Worm (Caenorhabditis elegans) whole organism, L1 larva: Measurements from ENCODE around the gene nspb-7.

Experiments used
- C16A3.4 ChIP-seq: fragments of 150-350 bp; optimal IDR thresholded peaks from 2 replicates; lab custom pipeline; 2014; ENCODE audit warnings: missing biosample characterization, missing genetic modification characterization
- F16B12.6 ChIP-seq: fragments of 150-350 bp; optimal IDR thresholded peaks from 2 replicates; lab custom pipeline; 2014; ENCODE audit warnings: missing biosample characterization, missing genetic modification characterization
- Y116A8C.19 ChIP-seq: sonication (generic microtip); optimal IDR thresholded peaks from 2 replicates; lab custom pipeline; 2016; ENCODE audit warnings: missing compliant biosample characterization, missing genetic modification characterization, borderline replicate concordance
- blmp-1 ChIP-seq: fragments of 150-350 bp; optimal IDR thresholded peaks from 2 replicates; lab custom pipeline; 2014; ENCODE audit warnings: missing biosample characterization, missing genetic modification characterization
- ceh-63 ChIP-seq: fragments of 200-800 bp; sonication (Bioruptor generic); optimal IDR thresholded peaks from 2 replicates; lab custom pipeline; 2018; ENCODE audit warnings: mild to moderate bottlenecking, missing genetic modification characterization, missing compliant biosample characterization
- ceh-82 ChIP-seq, 3 experiments: fragments of 150-350 bp in 1 of 3; sonication (generic microtip) in 2 of 3; optimal IDR thresholded peaks; 2 replicates each; lab custom pipeline; 2014 to 2017; ENCODE audit warnings: missing biosample characterization in 3 of 3, missing genetic modification characterization in 3 of 3
- ceh-88 ChIP-seq: fragments of 200-800 bp; sonication (Bioruptor generic); IDR thresholded peaks from 2 replicates; pipeline ENCODE4 v1.3.6; 2022; ENCODE audit warnings: missing genetic modification characterization, missing compliant biosample characterization
- efl-1 ChIP-seq, 4 experiments: fragments of 150-350 bp; optimal IDR thresholded peaks in 3 of 4; peaks in 1 of 4; 1 replicate in 1 of 4; 2 replicates in 3 of 4; lab custom pipeline; 2014; ENCODE audit warnings: missing biosample characterization in 2 of 4, missing genetic modification characterization in 2 of 4, missing genetic modification reagents in 2 of 4
- efl-3 ChIP-seq: fragments of 200-800 bp; sonication (Bioruptor generic); optimal IDR thresholded peaks from 2 replicates; lab custom pipeline; 2018; ENCODE audit warnings: mild to moderate bottlenecking, missing genetic modification characterization, missing compliant biosample characterization
- elt-2 ChIP-seq: sonication (generic microtip); optimal IDR thresholded peaks from 2 replicates; lab custom pipeline; 2016; ENCODE audit warnings: missing genetic modification characterization, mild to moderate bottlenecking, inconsistent platforms, missing compliant biosample characterization, missing genetic modification reagents
- elt-3 ChIP-seq, 6 experiments: fragments of 150-350 bp in 1 of 6; sonication (generic microtip); optimal IDR thresholded peaks; 2 replicates each; lab custom pipeline; 2017 to 2018; ENCODE audit warnings: missing biosample characterization in 6 of 6, missing genetic modification characterization in 6 of 6, inconsistent platforms in 1 of 6
- fkh-4 ChIP-seq: sonication (generic microtip); optimal IDR thresholded peaks from 2 replicates; lab custom pipeline; 2016; ENCODE audit warnings: missing compliant biosample characterization, missing genetic modification characterization, borderline replicate concordance
- fkh-8 ChIP-seq: sonication (generic microtip); optimal IDR thresholded peaks from 2 replicates; lab custom pipeline; 2016; ENCODE audit warnings: mild to moderate bottlenecking, missing genetic modification characterization, missing compliant biosample characterization
- fos-1 ChIP-seq: fragments of 150-350 bp; optimal IDR thresholded peaks from 2 replicates; lab custom pipeline; 2014; ENCODE audit warnings: missing biosample characterization, missing genetic modification characterization
- grh-1 ChIP-seq: fragments of 200-800 bp; sonication (Bioruptor generic); IDR thresholded peaks from 2 replicates; pipeline ENCODE4 v1.3.6; 2022; ENCODE audit warnings: missing genetic modification reagents, missing genetic modification characterization, missing compliant biosample characterization
- hpl-2 ChIP-seq: fragments of 150-350 bp; optimal IDR thresholded peaks from 2 replicates; lab custom pipeline; 2014; ENCODE audit warnings: missing biosample characterization, missing genetic modification reagents, missing genetic modification characterization
- isw-1 ChIP-seq: fragments of 200-800 bp; sonication (Bioruptor generic); IDR thresholded peaks from 2 replicates; pipeline ENCODE4 v1.3.6; 2022; ENCODE audit warnings: missing genetic modification characterization, missing compliant biosample characterization
- jun-1 ChIP-seq: fragments of 150-350 bp; optimal IDR thresholded peaks from 2 replicates; lab custom pipeline; 2014; ENCODE audit warnings: missing biosample characterization, missing genetic modification reagents, missing genetic modification characterization
- lin-15B ChIP-seq: fragments of 150-350 bp; sonication (generic microtip); optimal IDR thresholded peaks from 3 replicates; lab custom pipeline; 2014; ENCODE audit warnings: missing biosample characterization, missing genetic modification characterization
- lin-35 ChIP-seq, 2 experiments: fragments of 150-350 bp; optimal IDR thresholded peaks; 2 replicates each; lab custom pipeline; 2014; ENCODE audit warnings: missing biosample characterization in 2 of 2, missing genetic modification characterization in 2 of 2, missing genetic modification reagents in 2 of 2
- lin-39 ChIP-seq: fragments of 150-350 bp; optimal IDR thresholded peaks from 2 replicates; lab custom pipeline; 2014; ENCODE audit warnings: missing biosample characterization, missing genetic modification reagents, missing genetic modification characterization
- mab-9 ChIP-seq: fragments of 200-800 bp; sonication (Bioruptor generic); IDR thresholded peaks from 2 replicates; pipeline ENCODE4 v1.3.6; 2022; ENCODE audit warnings: missing genetic modification reagents, missing genetic modification characterization, missing compliant biosample characterization
- nhr-20 ChIP-seq: sonication (generic microtip); optimal IDR thresholded peaks from 2 replicates; lab custom pipeline; 2016; ENCODE audit warnings: mild to moderate bottlenecking, missing genetic modification characterization, missing compliant biosample characterization
- nhr-237 ChIP-seq: fragments of 150-350 bp; optimal IDR thresholded peaks from 2 replicates; lab custom pipeline; 2014; ENCODE audit warnings: missing biosample characterization, missing genetic modification characterization
- nhr-71 ChIP-seq: sonication (generic microtip); optimal IDR thresholded peaks from 2 replicates; lab custom pipeline; 2016; ENCODE audit warnings: mild to moderate bottlenecking, missing genetic modification characterization, moderate library complexity, missing compliant biosample characterization
- nhr-77 ChIP-seq: fragments of 150-350 bp; optimal IDR thresholded peaks from 2 replicates; lab custom pipeline; 2014; ENCODE audit warnings: missing biosample characterization, missing genetic modification characterization
- nhr-85 ChIP-seq: sonication (generic microtip); peaks from one replicate; lab custom pipeline; 2016; ENCODE audit warnings: missing genetic modification characterization, inconsistent platforms, missing compliant biosample characterization
- nhr-90 ChIP-seq: sonication (generic microtip); optimal IDR thresholded peaks from 2 replicates; lab custom pipeline; 2016; ENCODE audit warnings: mild to moderate bottlenecking, missing genetic modification characterization, missing compliant biosample characterization; ENCODE audit not compliant: poor library complexity
- pag-3 ChIP-seq: sonication (generic microtip); optimal IDR thresholded peaks from 2 replicates; lab custom pipeline; 2017; ENCODE audit warnings: missing genetic modification characterization, mild to moderate bottlenecking, missing compliant biosample characterization, antibody characterized with exemption, borderline replicate concordance; ENCODE audit not compliant: insufficient read depth
- pax-3 ChIP-seq: fragments of 200-800 bp; sonication (Bioruptor generic); optimal IDR thresholded peaks from 2 replicates; lab custom pipeline; 2018; ENCODE audit warnings: mild to moderate bottlenecking, missing genetic modification characterization, moderate library complexity, missing compliant biosample characterization
- pqm-1 ChIP-seq: sonication (generic microtip); optimal IDR thresholded peaks from 3 replicates; lab custom pipeline; 2017; ENCODE audit warnings: missing biosample characterization, missing genetic modification characterization
- rnt-1 ChIP-seq: sonication (generic microtip); optimal IDR thresholded peaks from 2 replicates; lab custom pipeline; 2016; ENCODE audit warnings: mild to moderate bottlenecking, missing genetic modification characterization, moderate library complexity, missing compliant biosample characterization
- snu-23 ChIP-seq: sonication (generic microtip); optimal IDR thresholded peaks from 2 replicates; lab custom pipeline; 2016; ENCODE audit warnings: missing genetic modification characterization, missing compliant biosample characterization
- tbx-2 ChIP-seq: sonication (generic microtip); optimal IDR thresholded peaks from 2 replicates; lab custom pipeline; 2016; ENCODE audit warnings: missing genetic modification characterization, missing compliant biosample characterization
- unc-86 ChIP-seq: sonication (generic microtip); optimal IDR thresholded peaks from 2 replicates; lab custom pipeline; 2016; ENCODE audit warnings: missing genetic modification characterization, missing compliant biosample characterization
- xbp-1 ChIP-seq: sonication (generic microtip); optimal IDR thresholded peaks from 2 replicates; lab custom pipeline; 2016; ENCODE audit warnings: missing genetic modification characterization, missing compliant biosample characterization
- zip-4 ChIP-seq: fragments of 200-800 bp; sonication (Bioruptor generic); optimal IDR thresholded peaks from 2 replicates; lab custom pipeline; 2018; ENCODE audit warnings: mild to moderate bottlenecking, missing genetic modification characterization, moderate library complexity, missing compliant biosample characterization
- ztf-11 ChIP-seq, 2 experiments: sonication (generic microtip); optimal IDR thresholded peaks; 2 replicates each; lab custom pipeline; 2016 to 2017; ENCODE audit warnings: missing genetic modification characterization in 2 of 2, missing biosample characterization in 1 of 2, missing compliant biosample characterization in 1 of 2

nspb-7 gene

ce11 chrII:14616402-14616801, 38.3 kb downstream of the nspb-7 start:
- TF ChIP-seq nhr-85 = peak; percentile 52
- TF ChIP-seq isw-1 (GFP tag; lab: Robert Waterston, UW) = no peak
- TF ChIP-seq tbx-2 (tag; lab: Kevin White, UChicago) = no peak
- peak; percentile 89 for TF ChIP-seq blmp-1 (tag; lab: Kevin White, UChicago)
- peak in 4 of 6 experiments; percentile 79 to 83 (median 82) for TF ChIP-seq elt-3 (tag; optimal IDR thresholded peaks at IDR 0.05; lab: Kevin White, UChicago)
- TF ChIP-seq pqm-1 = no peak
- no peak for TF ChIP-seq ceh-82 (tag; optimal IDR thresholded peaks at IDR 0.05; lab: Kevin White, UChicago)

- TF ChIP-seq pag-3 (no peak), snu-23 (peak; percentile 39), C16A3.4 (tag; lab: Kevin White, UChicago) (peak; percentile 0), elt-2 (tag; lab: Kevin White, UChicago) (no peak), nhr-90 (tag; lab: Kevin White, UChicago) (peak; percentile 61), nhr-20 (peak; percentile 28), grh-1 (GFP tag; lab: Robert Waterston, UW) (0 out of 2 replicates have a peak, but pooled peaks have one; percentile 15), Y116A8C.19 (tag; lab: Kevin White, UChicago) (no peak), rnt-1 (tag; lab: Kevin White, UChicago) (peak; percentile 12), nhr-85 (peak; percentile 70), pax-3 (tag; lab: Kevin White, UChicago) (no peak), efl-1 (optimal IDR thresholded peaks at IDR 0.05; lab: Kevin White, UChicago) (peak in 1 of 2 experiments; percentile 14), efl-1 (GFP tag; optimal IDR thresholded peaks at IDR 0.05 in 1 of 2; lab: Kevin White, UChicago) (peak in 1 of 2 experiments; percentile 92), nhr-71 (tag; lab: Kevin White, UChicago) (peak; percentile 45), lin-35 (GFP tag; optimal IDR thresholded peaks at IDR 0.05; lab: Kevin White, UChicago) (peak in 1 of 2 experiments; percentile 59)
Observed at ce11 chrII:14616927-14617326, 38.8 kb downstream of the nspb-7 start.

ce11 chrII:14618158-14618557, 40.0 kb downstream of the nspb-7 start:
- TF ChIP-seq fkh-4 (tag; lab: Kevin White, UChicago) (no peak), ztf-11 (tag; optimal IDR thresholded peaks at IDR 0.05; lab: Kevin White, UChicago) (no peak), F16B12.6 (no peak), jun-1 (tag; lab: Kevin White, UChicago) (no peak), fkh-8 (no peak), lin-39 (tag; lab: Kevin White, UChicago) (no peak), zip-4 (GFP tag; lab: Kevin White, UChicago) (no peak), hpl-2 (no peak), C16A3.4 (tag; lab: Kevin White, UChicago) (no peak), lin-15B (no peak), unc-86 (no peak), nhr-237 (no peak), pqm-1 (no peak), fos-1 (tag; lab: Kevin White, UChicago) (no peak), nhr-77 (no peak)

- TF ChIP-seq blmp-1 (tag; lab: Kevin White, UChicago) = peak; percentile 11
- peak; percentile 29 for TF ChIP-seq nhr-85
- TF ChIP-seq Y116A8C.19 (tag; lab: Kevin White, UChicago) = no peak
- no peak for TF ChIP-seq pqm-1
- 0 out of 2 replicates have a peak, but pooled peaks have one; percentile 32 for TF ChIP-seq mab-9
- TF ChIP-seq ceh-63 = no peak
- no peak for TF ChIP-seq xbp-1 (tag; lab: Kevin White, UChicago)
- TF ChIP-seq elt-3 (tag; optimal IDR thresholded peaks at IDR 0.05; lab: Kevin White, UChicago) = peak in 2 of 6 experiments; percentile 6 to 12
- no peak for TF ChIP-seq nhr-71 (tag; lab: Kevin White, UChicago)
- TF ChIP-seq efl-3 (GFP tag; lab: Kevin White, UChicago) = no peak
- TF ChIP-seq lin-39 (tag; lab: Kevin White, UChicago) = no peak
- TF ChIP-seq ceh-88 (GFP tag; lab: Robert Waterston, UW) = no peak
- no peak for TF ChIP-seq ztf-11 (tag; optimal IDR thresholded peaks at IDR 0.05; lab: Kevin White, UChicago)
- TF ChIP-seq pax-3 (tag; lab: Kevin White, UChicago) = no peak
Observed at ce11 chrII:14618764-14619163, 40.7 kb downstream of the nspb-7 start.
